Worm (Caenorhabditis elegans) whole organism, mixed stage, embryonic: ENCODE measurements around the gene abcf-1.

Experiments
- M03D4.4 ChIP-seq: sonication (generic microtip); optimal IDR thresholded peaks from 2 replicates; lab custom pipeline; 2017; ENCODE audit warnings: mild to moderate bottlenecking, missing genetic modification characterization, missing compliant biosample characterization
- bed-3 ChIP-seq: fragments of 200-800 bp; sonication (Bioruptor generic); optimal IDR thresholded peaks from 3 replicates; lab custom pipeline; 2018; ENCODE audit warnings: mild to moderate bottlenecking, missing genetic modification characterization, moderate library complexity, missing compliant biosample characterization
- blmp-1 ChIP-seq: fragments of 150-350 bp; optimal IDR thresholded peaks from 2 replicates; lab custom pipeline; 2014; ENCODE audit warnings: missing biosample characterization, missing genetic modification characterization
- ceh-43 ChIP-seq: fragments of 200-800 bp; sonication (Bioruptor generic); optimal IDR thresholded peaks from 2 replicates; lab custom pipeline; 2018; ENCODE audit warnings: mild to moderate bottlenecking, missing genetic modification characterization, moderate library complexity, missing compliant biosample characterization
- ceh-83 ChIP-seq: fragments of 200-800 bp; sonication (Bioruptor generic); optimal IDR thresholded peaks from 2 replicates; lab custom pipeline; 2018; ENCODE audit warnings: mild to moderate bottlenecking, missing genetic modification characterization, missing compliant biosample characterization
- ces-1 ChIP-seq: fragments of 150-350 bp; optimal IDR thresholded peaks from 2 replicates; lab custom pipeline; 2014; ENCODE audit warnings: missing biosample characterization, missing genetic modification reagents, missing genetic modification characterization
- cnd-1 ChIP-seq: fragments of 200-800 bp; sonication (Bioruptor generic); optimal IDR thresholded peaks from 2 replicates; lab custom pipeline; 2018; ENCODE audit warnings: mild to moderate bottlenecking, missing genetic modification characterization, missing compliant biosample characterization
- drap-1 ChIP-seq: fragments of 200-800 bp; sonication (Bioruptor generic); optimal IDR thresholded peaks from 3 replicates; lab custom pipeline; 2018; ENCODE audit warnings: mild to moderate bottlenecking, missing genetic modification characterization, missing compliant biosample characterization
- elt-1 ChIP-seq: sonication (generic microtip); optimal IDR thresholded peaks from 2 replicates; lab custom pipeline; 2017; ENCODE audit warnings: missing genetic modification characterization, mild to moderate bottlenecking, missing compliant biosample characterization, antibody characterized with exemption, moderate library complexity, borderline replicate concordance; ENCODE audit not compliant: insufficient read depth
- elt-3 ChIP-seq: fragments of 150-350 bp; optimal IDR thresholded peaks from 2 replicates; lab custom pipeline; 2014; ENCODE audit warnings: missing biosample characterization, missing genetic modification characterization
- flh-1 ChIP-seq: fragments of 200-800 bp; sonication (Bioruptor generic); optimal IDR thresholded peaks from 2 replicates; lab custom pipeline; 2018; ENCODE audit warnings: mild to moderate bottlenecking, missing genetic modification characterization, moderate library complexity, missing compliant biosample characterization
- ham-2 ChIP-seq: fragments of 200-800 bp; sonication (Bioruptor generic); optimal IDR thresholded peaks from 2 replicates; lab custom pipeline; 2018; ENCODE audit warnings: mild to moderate bottlenecking, missing genetic modification characterization, missing compliant biosample characterization
- hlh-1 ChIP-seq: fragments of 150-350 bp; optimal IDR thresholded peaks from 2 replicates; lab custom pipeline; 2014; ENCODE audit warnings: missing biosample characterization, missing genetic modification reagents, missing genetic modification characterization
- lin-13 ChIP-seq: fragments of 150-350 bp; optimal IDR thresholded peaks from 2 replicates; lab custom pipeline; 2014; ENCODE audit warnings: missing biosample characterization, missing genetic modification characterization
- lin-32 ChIP-seq: fragments of 200-800 bp; sonication (Bioruptor generic); optimal IDR thresholded peaks from 2 replicates; lab custom pipeline; 2018; ENCODE audit warnings: mild to moderate bottlenecking, missing genetic modification characterization, missing compliant biosample characterization
- lsy-2 ChIP-seq: fragments of 150-350 bp; optimal IDR thresholded peaks from 2 replicates; lab custom pipeline; 2014; ENCODE audit warnings: missing biosample characterization, missing genetic modification characterization
- mab-5 ChIP-seq: fragments of 150-350 bp; optimal IDR thresholded peaks from 2 replicates; lab custom pipeline; 2014; ENCODE audit warnings: missing biosample characterization, missing genetic modification characterization
- mep-1 ChIP-seq: fragments of 150-350 bp; optimal IDR thresholded peaks from 2 replicates; lab custom pipeline; 2017; ENCODE audit warnings: missing biosample characterization, missing genetic modification reagents, missing genetic modification characterization, inconsistent platforms
- nhr-12 ChIP-seq: fragments of 150-350 bp; optimal IDR thresholded peaks from 2 replicates; lab custom pipeline; 2014; ENCODE audit warnings: missing biosample characterization, missing genetic modification characterization
- nhr-2 ChIP-seq: fragments of 150-350 bp; optimal IDR thresholded peaks from 2 replicates; lab custom pipeline; 2014; ENCODE audit warnings: missing biosample characterization, missing genetic modification characterization
- nhr-237 ChIP-seq: fragments of 150-350 bp; optimal IDR thresholded peaks from 2 replicates; lab custom pipeline; 2014; ENCODE audit warnings: missing biosample characterization, missing genetic modification characterization
- nhr-28 ChIP-seq: fragments of 150-350 bp; optimal IDR thresholded peaks from 2 replicates; lab custom pipeline; 2014; ENCODE audit warnings: missing biosample characterization, missing genetic modification characterization
- nhr-76 ChIP-seq: sonication (generic microtip); optimal IDR thresholded peaks from 2 replicates; lab custom pipeline; 2017; ENCODE audit warnings: missing biosample characterization, missing genetic modification characterization
- pha-4 ChIP-seq: fragments of 150-350 bp; optimal IDR thresholded peaks from 2 replicates; lab custom pipeline; 2018; ENCODE audit warnings: missing biosample characterization, missing genetic modification reagents, missing genetic modification characterization
- snpc-4 ChIP-seq: fragments of 150-350 bp; optimal IDR thresholded peaks from 2 replicates; lab custom pipeline; 2014; ENCODE audit warnings: missing biosample characterization, missing genetic modification characterization
- sptf-1 ChIP-seq: sonication (generic microtip); optimal IDR thresholded peaks from 2 replicates; lab custom pipeline; 2017; ENCODE audit warnings: mild to moderate bottlenecking, missing genetic modification characterization, moderate library complexity, missing compliant biosample characterization
- tbx-8 ChIP-seq: fragments of 200-800 bp; sonication (Bioruptor generic); optimal IDR thresholded peaks from 2 replicates; lab custom pipeline; 2018; ENCODE audit warnings: mild to moderate bottlenecking, missing genetic modification characterization, moderate library complexity, missing compliant biosample characterization
- unc-120 ChIP-seq: sonication (generic microtip); optimal IDR thresholded peaks from 2 replicates; lab custom pipeline; 2017; ENCODE audit warnings: missing genetic modification characterization, missing compliant biosample characterization; ENCODE audit not compliant: poor library complexity, severe bottlenecking
- unc-39 ChIP-seq: fragments of 150-350 bp; optimal IDR thresholded peaks from 2 replicates; lab custom pipeline; 2014; ENCODE audit warnings: missing biosample characterization, missing genetic modification characterization
- unc-62 ChIP-seq: fragments of 150-350 bp; optimal IDR thresholded peaks from 2 replicates; lab custom pipeline; 2014; ENCODE audit warnings: missing biosample characterization, missing genetic modification reagents, missing genetic modification characterization
- ztf-11 ChIP-seq: fragments of 150-350 bp; optimal IDR thresholded peaks from 2 replicates; lab custom pipeline; 2014; ENCODE audit warnings: missing biosample characterization, missing genetic modification characterization

Gene abcf-1

ce11 chrV:12792752-12793151 is 29.6 kb upstream of the abcf-1 start, which contains the start of gene ugt-5:
ugt-5 (minus strand) TSS chrV:12792965.
- TF ChIP-seq bed-3 (GFP tag; lab: Kevin White, UChicago) (no peak), pha-4 (no peak), lin-13 (no peak), lin-32 (GFP tag; lab: Kevin White, UChicago) (no peak), tbx-8 (no peak), ceh-83 (GFP tag; lab: Kevin White, UChicago) (no peak), mep-1 (tag; lab: Kevin White, UChicago) (no peak), unc-120 (tag; lab: Kevin White, UChicago) (no peak), unc-39 (no peak), unc-62 (no peak), nhr-237 (no peak), elt-3 (tag; lab: Kevin White, UChicago) (no peak), ces-1 (GFP tag; lab: Kevin White, UChicago) (no peak)
- TF ChIP-seq, all 35 proteins: peak for 0

ce11 chrV:12790188-12790587 is 27.0 kb upstream of the abcf-1 start, which contains the start of gene srbc-43:
srbc-43 (minus strand) TSS chrV:12790518.
- no peak for TF ChIP-seq mab-5 (tag; lab: Kevin White, UChicago)
- no peak for TF ChIP-seq blmp-1 (tag; lab: Kevin White, UChicago)

- TF ChIP-seq nhr-28 = no peak
- TF ChIP-seq lsy-2 = no peak
- no peak for TF ChIP-seq bed-3 (GFP tag; lab: Kevin White, UChicago)
- TF ChIP-seq lin-13 = no peak
- TF ChIP-seq nhr-237 = no peak
- no peak for TF ChIP-seq flh-1 (GFP tag; lab: Kevin White, UChicago)
- no peak for TF ChIP-seq ham-2 (GFP tag; lab: Kevin White, UChicago)
- TF ChIP-seq ceh-83 (GFP tag; lab: Kevin White, UChicago) = no peak
- no peak for TF ChIP-seq nhr-76 (tag; lab: Kevin White, UChicago)
- no peak for TF ChIP-seq unc-39
- no peak for TF ChIP-seq nhr-2 (tag; lab: Kevin White, UChicago)
- TF ChIP-seq drap-1 (GFP tag; lab: Kevin White, UChicago) = no peak
- TF ChIP-seq mab-5 (tag; lab: Kevin White, UChicago) = no peak
- TF ChIP-seq ztf-11 (tag; lab: Kevin White, UChicago) = no peak
These were observed 25.3 kb upstream of the abcf-1 start, which contains the start of gene srbc-44 for ce11 chrV:12788451-12788850. srbc-44 (minus strand) TSS chrV:12788551.

ce11 chrV:12787026-12787425 is 23.9 kb upstream of the abcf-1 start, which contains the start of gene fkb-4:
fkb-4 (minus strand) TSS chrV:12787126.
- TF ChIP-seq unc-120 (tag; lab: Kevin White, UChicago) = no peak
- no peak for TF ChIP-seq hlh-1 (tag; lab: Kevin White, UChicago)
- TF ChIP-seq unc-62 = no peak
- TF ChIP-seq nhr-2 (tag; lab: Kevin White, UChicago) = no peak
- no peak for TF ChIP-seq bed-3 (GFP tag; lab: Kevin White, UChicago)
- TF ChIP-seq ceh-43 = no peak
- no peak for TF ChIP-seq nhr-12 (tag; lab: Kevin White, UChicago)
- TF ChIP-seq snpc-4 (tag; lab: Kevin White, UChicago) = no peak
- no peak for TF ChIP-seq lsy-2
- no peak for TF ChIP-seq ham-2 (GFP tag; lab: Kevin White, UChicago)
- no peak for TF ChIP-seq lin-32 (GFP tag; lab: Kevin White, UChicago)
- TF ChIP-seq sptf-1 (tag; lab: Kevin White, UChicago) = no peak
- TF ChIP-seq mab-5 (tag; lab: Kevin White, UChicago) = no peak
- no peak for TF ChIP-seq blmp-1 (tag; lab: Kevin White, UChicago)
- no peak for TF ChIP-seq M03D4.4 (tag; lab: Kevin White, UChicago)
- TF ChIP-seq nhr-28 = no peak
- TF ChIP-seq ceh-83 (GFP tag; lab: Kevin White, UChicago) = no peak
- TF ChIP-seq elt-1 (tag; lab: Kevin White, UChicago) = no peak
- TF ChIP-seq flh-1 (GFP tag; lab: Kevin White, UChicago) = no peak
- TF ChIP-seq, all 35 proteins: peak for 0

ce11 chrV:12786340-12786739 is 23.2 kb upstream of the abcf-1 start:
- TF ChIP-seq cnd-1 (no peak), nhr-28 (no peak), lin-32 (GFP tag; lab: Kevin White, UChicago) (no peak)
